Worm (Caenorhabditis elegans) whole organism, midembryonic: ENCODE data around the gene ndx-2.
A peak's percentile ranks its signal among the peaks of the same experiment; 100 is the strongest.

Source experiments
- T22C8.4 ChIP-seq: fragments of 200-800 bp; sonication (Bioruptor generic); IDR thresholded peaks from 2 replicates; pipeline ENCODE4 v1.3.6; 2022; ENCODE audit warnings: missing genetic modification characterization, missing compliant biosample characterization
- cog-1 ChIP-seq: sonication (generic microtip); optimal IDR thresholded peaks from 2 replicates; lab custom pipeline; 2016; ENCODE audit warnings: missing genetic modification characterization, missing compliant biosample characterization
- flt-1 ChIP-seq: fragments of 200-800 bp; sonication (Bioruptor generic); IDR thresholded peaks from 2 replicates; pipeline ENCODE4 v1.3.6; 2022; ENCODE audit warnings: missing genetic modification characterization, missing compliant biosample characterization
- klf-2 ChIP-seq: fragments of 200-800 bp; sonication (Bioruptor generic); conservative IDR thresholded peaks from 2 replicates; pipeline ENCODE4 v1.3.6; 2022; ENCODE audit warnings: missing genetic modification reagents, missing genetic modification characterization, missing compliant biosample characterization
- med-1 ChIP-seq: sonication (generic microtip); optimal IDR thresholded peaks from 2 replicates; lab custom pipeline; 2017; ENCODE audit warnings: missing genetic modification characterization, mild to moderate bottlenecking, missing compliant biosample characterization, antibody characterized with exemption, missing genetic modification reagents; ENCODE audit not compliant: insufficient read depth
- ref-1 ChIP-seq: fragments of 200-800 bp; sonication (Bioruptor generic); conservative IDR thresholded peaks from 2 replicates; pipeline ENCODE4 v1.3.6; 2022; ENCODE audit warnings: missing genetic modification reagents, missing genetic modification characterization, missing compliant biosample characterization
- tab-1 ChIP-seq: fragments of 200-800 bp; sonication (Bioruptor generic); IDR thresholded peaks from 2 replicates; pipeline ENCODE4 v1.3.6; 2022; ENCODE audit warnings: missing genetic modification characterization, missing compliant biosample characterization
- ztf-23 ChIP-seq: fragments of 200-800 bp; sonication (Bioruptor generic); IDR thresholded peaks from 2 replicates; pipeline ENCODE4 v1.3.6; 2022; ENCODE audit warnings: missing genetic modification reagents, missing genetic modification characterization, missing compliant biosample characterization
- ztf-29 ChIP-seq: fragments of 200-800 bp; sonication (Bioruptor generic); IDR thresholded peaks from 2 replicates; pipeline ENCODE4 v1.3.6; 2022; ENCODE audit warnings: missing genetic modification reagents, missing genetic modification characterization, missing compliant biosample characterization

ndx-2 gene

ce11 chrV:2690948-2691347 lies 26.1 kb upstream of the ndx-2 start:
- TF ChIP-seq med-1 (GFP tag; lab: Kevin White, UChicago) (no peak), cog-1 (no peak), ref-1 (GFP tag; lab: Robert Waterston, UW) (no peak), klf-2 (GFP tag; lab: Robert Waterston, UW) (no peak), T22C8.4 (GFP tag; lab: Robert Waterston, UW) (no peak), flt-1 (GFP tag; lab: Robert Waterston, UW) (no peak), tab-1 (GFP tag; lab: Robert Waterston, UW) (no peak)

ce11 chrV:2690478-2690877 lies 25.7 kb upstream of the ndx-2 start:
- TF ChIP-seq T22C8.4 (GFP tag; lab: Robert Waterston, UW) (no peak), ztf-29 (no peak), ref-1 (GFP tag; lab: Robert Waterston, UW) (no peak), tab-1 (GFP tag; lab: Robert Waterston, UW) (no peak), ztf-23 (GFP tag; lab: Robert Waterston, UW) (no peak), med-1 (GFP tag; lab: Kevin White, UChicago) (no peak)

DNA sequence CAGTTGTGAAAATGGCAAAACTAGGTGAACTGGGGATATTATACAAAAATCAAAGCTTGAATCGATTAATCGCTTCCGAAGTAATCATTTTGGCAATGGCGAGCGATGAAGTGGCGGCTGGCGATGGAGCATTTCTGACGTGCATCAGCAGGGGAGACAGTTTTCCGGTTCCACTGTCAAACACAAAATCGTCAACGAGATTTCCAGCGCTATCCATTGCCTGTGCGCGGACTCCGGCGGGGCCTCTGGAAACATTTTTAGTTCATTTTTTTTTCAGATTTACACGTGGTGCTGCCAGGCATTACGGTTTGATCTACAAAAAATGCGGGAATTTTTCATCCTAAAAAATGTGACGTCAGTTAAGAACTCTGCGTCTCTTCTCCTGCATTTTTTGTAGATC lies 23.8 kb upstream of the ndx-2 start:
- TF ChIP-seq T22C8.4 (GFP tag; lab: Robert Waterston, UW): no peak
- TF ChIP-seq ref-1 (GFP tag; lab: Robert Waterston, UW): no peak
- no peak for TF ChIP-seq ztf-23 (GFP tag; lab: Robert Waterston, UW)
- TF ChIP-seq med-1 (GFP tag; lab: Kevin White, UChicago): no peak
- TF ChIP-seq cog-1: no peak
- TF ChIP-seq klf-2 (GFP tag; lab: Robert Waterston, UW): no peak
- TF ChIP-seq ztf-29: no peak
- TF ChIP-seq flt-1 (GFP tag; lab: Robert Waterston, UW): no peak
- TF ChIP-seq tab-1 (GFP tag; lab: Robert Waterston, UW): no peak

- TF ChIP-seq ztf-23 (GFP tag; lab: Robert Waterston, UW) (no peak), klf-2 (GFP tag; lab: Robert Waterston, UW) (no peak), cog-1 (no peak), flt-1 (GFP tag; lab: Robert Waterston, UW) (no peak), ref-1 (GFP tag; lab: Robert Waterston, UW) (no peak), T22C8.4 (GFP tag; lab: Robert Waterston, UW) (no peak), tab-1 (GFP tag; lab: Robert Waterston, UW) (no peak), ztf-29 (no peak), med-1 (GFP tag; lab: Kevin White, UChicago) (no peak)
Measured at ce11 chrV:2684227-2684626, 19.4 kb upstream of the ndx-2 start.

- no peak for TF ChIP-seq med-1 (GFP tag; lab: Kevin White, UChicago)
- TF ChIP-seq flt-1 (GFP tag; lab: Robert Waterston, UW): no peak
- TF ChIP-seq ztf-23 (GFP tag; lab: Robert Waterston, UW): no peak
- no peak for TF ChIP-seq cog-1
- TF ChIP-seq T22C8.4 (GFP tag; lab: Robert Waterston, UW): no peak
- no peak for TF ChIP-seq ztf-29
- no peak for TF ChIP-seq klf-2 (GFP tag; lab: Robert Waterston, UW)
- no peak for TF ChIP-seq tab-1 (GFP tag; lab: Robert Waterston, UW)
- no peak for TF ChIP-seq ref-1 (GFP tag; lab: Robert Waterston, UW)
Measured at ce11 chrV:2683497-2683896, 18.7 kb upstream of the ndx-2 start.

DNA sequence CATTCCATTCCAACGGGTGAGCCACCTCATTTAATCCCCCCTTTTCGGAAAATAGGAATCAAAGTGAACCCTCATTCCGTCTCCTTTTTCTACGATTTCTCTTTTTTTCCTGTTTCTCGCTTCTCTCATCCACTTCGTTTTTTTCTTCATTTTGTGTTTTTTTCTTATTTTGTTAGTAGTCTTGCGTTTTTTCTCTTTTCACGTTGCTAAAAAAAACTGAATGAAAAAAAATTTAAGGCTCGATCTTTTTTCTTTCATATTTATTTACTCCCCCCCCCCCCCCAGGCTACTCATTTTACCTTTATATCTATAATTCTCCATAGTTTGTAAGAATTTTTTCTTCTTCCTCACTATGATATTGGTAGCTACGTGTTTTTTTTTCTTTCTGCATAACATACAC lies 12.8 kb upstream of the ndx-2 start:
- TF ChIP-seq klf-2 (GFP tag; lab: Robert Waterston, UW): no peak
- no peak for TF ChIP-seq ztf-29
- TF ChIP-seq ref-1 (GFP tag; lab: Robert Waterston, UW): no peak
- no peak for TF ChIP-seq tab-1 (GFP tag; lab: Robert Waterston, UW)
- TF ChIP-seq med-1 (GFP tag; lab: Kevin White, UChicago): no peak
- no peak for TF ChIP-seq ztf-23 (GFP tag; lab: Robert Waterston, UW)
- no peak for TF ChIP-seq flt-1 (GFP tag; lab: Robert Waterston, UW)
- TF ChIP-seq cog-1: no peak
- no peak for TF ChIP-seq T22C8.4 (GFP tag; lab: Robert Waterston, UW)

ce11 chrV:2675692-2676091 lies 10.9 kb upstream of the ndx-2 start:
- TF ChIP-seq flt-1 (GFP tag; lab: Robert Waterston, UW) (no peak), T22C8.4 (GFP tag; lab: Robert Waterston, UW) (no peak)

ce11 chrV:2673807-2674206 lies 9.0 kb upstream of the ndx-2 start:
- TF ChIP-seq cog-1 (no peak), flt-1 (GFP tag; lab: Robert Waterston, UW) (peak; percentile 86), med-1 (GFP tag; lab: Kevin White, UChicago) (peak; percentile 45), ref-1 (GFP tag; lab: Robert Waterston, UW) (peak; percentile 67), ztf-29 (no peak), klf-2 (GFP tag; lab: Robert Waterston, UW) (0 out of 2 replicates have a peak, but pooled peaks have one; percentile 25), ztf-23 (GFP tag; lab: Robert Waterston, UW) (peak; percentile 85), T22C8.4 (GFP tag; lab: Robert Waterston, UW) (no peak), tab-1 (GFP tag; lab: Robert Waterston, UW) (peak; percentile 86)

- TF ChIP-seq cog-1: peak; percentile 55
- TF ChIP-seq flt-1 (GFP tag; lab: Robert Waterston, UW): peak; percentile 53; the same call in 1 of the 2 replicates
- TF ChIP-seq tab-1 (GFP tag; lab: Robert Waterston, UW): no peak
Measured at ce11 chrV:2672603-2673002, 7.8 kb upstream of the ndx-2 start, which contains the start of gene W02G9.3. TSS of gene W02G9.3 (plus strand) at chrV:2672986.

DNA sequence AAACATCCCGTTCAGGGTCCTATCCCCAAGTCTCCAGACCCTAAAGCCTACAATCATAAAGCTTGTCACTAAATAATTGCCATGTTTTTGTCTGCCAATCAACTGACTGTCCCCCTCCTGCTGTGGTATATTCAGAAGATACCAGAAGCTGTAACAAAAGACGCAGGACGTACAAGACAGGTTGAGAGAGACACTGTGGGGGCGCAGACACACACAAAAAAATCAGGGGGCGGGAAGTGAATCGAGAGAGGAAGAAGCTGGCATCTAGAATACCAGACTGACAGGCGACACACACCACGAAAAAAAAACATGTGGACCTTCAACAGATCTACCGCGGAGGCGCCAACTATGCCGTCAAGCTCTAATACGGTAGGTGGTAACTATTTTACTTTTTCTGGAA lies 6.4 kb upstream of the ndx-2 start, which contains the start of gene kel-8:
Gene kel-8, plus strand, starts transcription at position 301 of the 400 bp plus-strand sequence.
- TF ChIP-seq med-1 (GFP tag; lab: Kevin White, UChicago) (no peak), ref-1 (GFP tag; lab: Robert Waterston, UW) (no peak), tab-1 (GFP tag; lab: Robert Waterston, UW) (no peak), klf-2 (GFP tag; lab: Robert Waterston, UW) (no peak), flt-1 (GFP tag; lab: Robert Waterston, UW) (no peak), T22C8.4 (GFP tag; lab: Robert Waterston, UW) (no peak), ztf-29 (no peak), cog-1 (no peak), ztf-23 (GFP tag; lab: Robert Waterston, UW) (no peak)
